Fruit fly (Drosophila melanogaster): ENCODE measurements around the gene CG14322.

Gene CG14322

DNA sequence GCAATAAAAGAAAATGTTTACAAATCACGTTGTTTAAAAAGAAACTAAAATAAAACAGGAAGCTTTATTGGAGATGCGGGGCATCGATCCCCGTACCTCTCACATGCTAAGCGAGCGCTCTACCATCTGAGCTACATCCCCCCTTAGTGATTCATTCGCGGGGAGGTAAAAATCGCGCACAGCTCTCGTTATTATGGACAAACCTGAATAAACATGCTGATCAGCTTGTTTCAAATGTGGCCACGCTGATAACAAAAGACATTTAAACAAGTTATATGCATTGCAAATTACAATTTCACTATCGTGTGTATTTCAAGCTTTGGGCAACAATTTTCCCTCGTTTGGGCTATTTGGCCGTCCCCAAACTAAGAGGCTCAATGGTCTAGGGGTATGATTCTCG lies 2.2 kb upstream of the CG14322 start (continued):
- TF ChIP-seq Bdp1 (GFP tag; optimal IDR thresholded peaks at IDR 0.05), result peak; percentile 99
- TF ChIP-seq CG16813 (GFP tag; IDR thresholded peaks at IDR 0.05; ENCODE audit: partially characterized antibody), result peak; percentile 48; the same call in 2 of the 3 replicates
- TF ChIP-seq Opbp (GFP tag; IDR thresholded peaks at IDR 0.05; ENCODE audit: partially characterized antibody), result peak; percentile 67; the same call in 1 of the 3 replicates
- peak; percentile 63 for TF ChIP-seq sd (tag; optimal IDR thresholded peaks at IDR 0.05)
- peak; percentile 53 for TF ChIP-seq Scr (GFP tag; IDR thresholded peaks at IDR 0.05; ENCODE audit: partially characterized antibody)
- TF ChIP-seq salm (tag; optimal IDR thresholded peaks at IDR 0.05), result no peak
- peak; percentile 80 for TF ChIP-seq vvl (GFP tag; IDR thresholded peaks at IDR 0.05)
- TF ChIP-seq CG17912 (GFP tag; optimal IDR thresholded peaks at IDR 0.05), result no peak
- no peak for TF ChIP-seq bowl (GFP tag; IDR thresholded peaks at IDR 0.05)
- TF ChIP-seq MESR4 (GFP tag; optimal IDR thresholded peaks at IDR 0.05), result no peak
- no peak for TF ChIP-seq Awh (GFP tag; IDR thresholded peaks at IDR 0.05)
- peak; percentile 32; the same call in 1 of the 2 replicates for TF ChIP-seq CG13287 (GFP tag; IDR thresholded peaks at IDR 0.05; ENCODE audit: partially characterized antibody)
- TF ChIP-seq ato (GFP tag; IDR thresholded peaks at IDR 0.05; ENCODE audit: partially characterized antibody), result peak; percentile 46; the same call in 1 of the 2 replicates
- no peak for TF ChIP-seq ranshi (GFP tag; IDR thresholded peaks at IDR 0.05)
- TF ChIP-seq CG6654 (GFP tag; optimal IDR thresholded peaks at IDR 0.05), result no peak
- TF ChIP-seq CG34224 (GFP tag; IDR thresholded peaks at IDR 0.05; ENCODE audit: partially characterized antibody), result peak; percentile 54; the same call in 1 of the 3 replicates
- TF ChIP-seq sna (GFP tag; IDR thresholded peaks at IDR 0.05; ENCODE audit: partially characterized antibody), result peak; percentile 63; the same call in 1 of the 2 replicates
- no peak for TF ChIP-seq CG8281 (tag; optimal IDR thresholded peaks at IDR 0.05)
- peak; percentile 16 for TF ChIP-seq CG34376 (GFP tag; optimal IDR thresholded peaks at IDR 0.05)
- TF ChIP-seq mirr (GFP tag; optimal IDR thresholded peaks at IDR 0.05), result peak; percentile 44
- TF ChIP-seq tna (GFP tag; IDR thresholded peaks at IDR 0.05; ENCODE audit: partially characterized antibody), result peak; percentile 64; the same call in 1 of the 2 replicates
- TF ChIP-seq CG14860 (GFP tag; IDR thresholded peaks at IDR 0.05; ENCODE audit: partially characterized antibody), result 0 out of 3 replicates have a peak, but pooled peaks have one; percentile 45
- TF ChIP-seq amos (GFP tag; IDR thresholded peaks at IDR 0.05; ENCODE audit: partially characterized antibody), result peak; percentile 42; the same call in 1 of the 2 replicates
- TF ChIP-seq CG6854 (GFP tag; optimal IDR thresholded peaks at IDR 0.05), result peak; percentile 2
- TF ChIP-seq CG12769 (tag; optimal IDR thresholded peaks at IDR 0.05), result peak; percentile 40
- TF ChIP-seq HLH4C (GFP tag; IDR thresholded peaks at IDR 0.05; ENCODE audit: partially characterized antibody), result peak; percentile 59
- peak; percentile 60; the same call in 1 of the 3 replicates for TF ChIP-seq CG6791 (GFP tag; IDR thresholded peaks at IDR 0.05; ENCODE audit: partially characterized antibody)

- TF ChIP-seq Atf-2 (GFP tag; optimal IDR thresholded peaks at IDR 0.05) (no peak), psq (GFP tag; optimal IDR thresholded peaks at IDR 0.05) (no peak), Meics (GFP tag; optimal IDR thresholded peaks at IDR 0.05) (no peak), Sry-δ (GFP tag; optimal IDR thresholded peaks at IDR 0.05) (no peak), CG16813 (GFP tag; IDR thresholded peaks at IDR 0.05; ENCODE audit: partially characterized antibody) (peak; percentile 86), Blimp-1 (GFP tag; optimal IDR thresholded peaks at IDR 0.05) (no peak), sna (GFP tag; IDR thresholded peaks at IDR 0.05; ENCODE audit: partially characterized antibody) (peak; percentile 62; the same call in 1 of the 2 replicates), Sox102F (GFP tag; optimal IDR thresholded peaks at IDR 0.05) (no peak), CG4730 (GFP tag; IDR thresholded peaks at IDR 0.05) (no peak), row (GFP tag; IDR thresholded peaks at IDR 0.05) (peak; percentile 58; the same call in 2 of the 3 replicates), B-H2 (GFP tag; optimal IDR thresholded peaks at IDR 0.05) (no peak), PHDP (tag; optimal IDR thresholded peaks at IDR 0.05) (no peak), shn (GFP tag; optimal IDR thresholded peaks at IDR 0.05) (no peak), CG11723 (GFP tag; optimal IDR thresholded peaks at IDR 0.05) (no peak), ftz-f1 (GFP tag; optimal IDR thresholded peaks at IDR 0.05) (no peak), CG43689 (GFP tag; IDR thresholded peaks at IDR 0.05) (no peak), gsb (GFP tag; IDR thresholded peaks at IDR 0.05) (no peak), CG31365 (tag; optimal IDR thresholded peaks at IDR 0.05) (no peak), crp (GFP tag; optimal IDR thresholded peaks at IDR 0.05) (no peak), CG11504 (tag; optimal IDR thresholded peaks at IDR 0.05) (no peak), CG10543 (GFP tag; optimal IDR thresholded peaks at IDR 0.05) (no peak)
Measured at dm6 chr3R:17646102-17647050, 1.1 kb upstream of the CG14322 start.
